Worm (Caenorhabditis elegans): ENCODE measurements around the gene cest-5.1.

ce11 chrIV:6657519-6658031, 26.0 kb upstream of the cest-5.1 start, which contains the start of gene C01B10.11:
- TF ChIP-seq pax-1 (tag; optimal IDR thresholded peaks at IDR 0.05) (no peak), ama-1 (optimal IDR thresholded peaks at IDR 0.05) (no peak), K09A11.1 (tag; optimal IDR thresholded peaks at IDR 0.05; ENCODE audit: insufficient read depth) (no peak)
